Worm (Caenorhabditis elegans) whole organism, L1 larva: Measurements from ENCODE around the gene him-5.

ENCODE experiments used
- aha-1 ChIP-seq: fragments of 150-350 bp; optimal IDR thresholded peaks from 2 replicates; lab custom pipeline; 2014; ENCODE audit warnings: missing biosample characterization, missing genetic modification characterization
- ama-1 ChIP-seq: fragments of 150-350 bp; optimal IDR thresholded peaks from 2 replicates; lab custom pipeline; 2014
- irx-1 ChIP-seq: sonication (generic microtip); optimal IDR thresholded peaks from 2 replicates; lab custom pipeline; 2016; ENCODE audit warnings: missing genetic modification characterization, missing compliant biosample characterization
- lir-3 ChIP-seq: sonication (generic microtip); optimal IDR thresholded peaks from 2 replicates; lab custom pipeline; 2016; ENCODE audit warnings: mild to moderate bottlenecking, missing genetic modification characterization, moderate library complexity, missing compliant biosample characterization; ENCODE audit not compliant: poor library complexity
- nhr-11 ChIP-seq: fragments of 150-350 bp; optimal IDR thresholded peaks from 2 replicates; lab custom pipeline; 2014; ENCODE audit warnings: missing biosample characterization, missing genetic modification characterization
- nhr-12 ChIP-seq: sonication (generic microtip); optimal IDR thresholded peaks from 2 replicates; lab custom pipeline; 2017; ENCODE audit warnings: missing biosample characterization, missing genetic modification characterization
- snu-23 ChIP-seq: sonication (generic microtip); optimal IDR thresholded peaks from 2 replicates; lab custom pipeline; 2016; ENCODE audit warnings: missing genetic modification characterization, missing compliant biosample characterization
- unc-62 ChIP-seq: fragments of 150-350 bp; optimal IDR thresholded peaks from 2 replicates; lab custom pipeline; 2014; ENCODE audit warnings: missing biosample characterization, missing genetic modification reagents, missing genetic modification characterization

DNA sequence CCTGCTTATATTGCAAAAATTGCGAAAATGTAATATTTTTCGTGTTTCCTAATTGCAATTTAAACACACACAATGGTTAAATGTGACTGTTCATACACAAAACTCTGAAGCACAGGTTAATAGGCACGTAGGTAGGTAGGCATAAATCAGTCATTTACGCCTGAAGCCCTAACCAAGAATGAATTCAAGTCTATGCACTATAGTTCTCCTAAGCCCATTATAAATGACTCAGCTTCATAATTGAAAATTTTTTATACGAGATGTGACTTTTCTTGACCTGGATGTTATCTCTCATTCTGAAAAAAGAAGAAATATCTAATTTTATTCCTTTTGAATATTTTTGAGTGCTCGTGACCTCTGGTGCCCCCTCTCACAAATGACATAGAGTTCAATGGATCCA lies 51.6 kb downstream of the him-5 start:
- TF ChIP-seq ama-1 (lab: Kevin White, UChicago) (no peak), snu-23 (GFP tag; lab: Kevin White, UChicago) (no peak), unc-62 (GFP tag; lab: Kevin White, UChicago) (no peak), nhr-12 (no peak), lir-3 (tag; lab: Kevin White, UChicago) (no peak), nhr-11 (no peak), aha-1 (no peak), irx-1 (tag; lab: Kevin White, UChicago) (no peak)
